Worm (Caenorhabditis elegans) whole organism, late embryonic: ENCODE results near the gene nhr-203.

Experiments
- F13H6.1 ChIP-seq: sonication (generic microtip); optimal IDR thresholded peaks from 2 replicates; lab custom pipeline; 2016; ENCODE audit warnings: missing genetic modification characterization, missing compliant biosample characterization
- ceh-34 ChIP-seq: sonication (generic microtip); optimal IDR thresholded peaks from 2 replicates; lab custom pipeline; 2016; ENCODE audit warnings: mild to moderate bottlenecking, missing genetic modification characterization, missing compliant biosample characterization
- elt-2 ChIP-seq: sonication (generic microtip); optimal IDR thresholded peaks from 2 replicates; lab custom pipeline; 2016; ENCODE audit warnings: missing genetic modification reagents, missing genetic modification characterization, missing compliant biosample characterization
- hlh-15 ChIP-seq: sonication (generic microtip); optimal IDR thresholded peaks from 2 replicates; lab custom pipeline; 2016; ENCODE audit warnings: missing genetic modification characterization, missing compliant biosample characterization
- hlh-30 ChIP-seq: sonication (generic microtip); optimal IDR thresholded peaks from 2 replicates; lab custom pipeline; 2017; ENCODE audit warnings: antibody characterized with exemption, missing genetic modification characterization, missing compliant biosample characterization; ENCODE audit not compliant: insufficient read depth
- nhr-232 ChIP-seq: sonication (generic microtip); optimal IDR thresholded peaks from 2 replicates; lab custom pipeline; 2016; ENCODE audit warnings: missing genetic modification characterization, missing compliant biosample characterization
- pha-2 ChIP-seq: sonication (generic microtip); optimal IDR thresholded peaks from 2 replicates; lab custom pipeline; 2017; ENCODE audit warnings: mild to moderate bottlenecking, missing genetic modification characterization, missing compliant biosample characterization
- pha-4 ChIP-seq: fragments of 150-350 bp; optimal IDR thresholded peaks from 2 replicates; lab custom pipeline; 2018; ENCODE audit warnings: missing biosample characterization, missing genetic modification reagents, missing genetic modification characterization
- pqm-1 ChIP-seq: sonication (generic microtip); optimal IDR thresholded peaks from 2 replicates; lab custom pipeline; 2016; ENCODE audit warnings: missing genetic modification characterization, missing compliant biosample characterization

- no peak for TF ChIP-seq pha-4 (tag; lab: Kevin White, UChicago)
- TF ChIP-seq hlh-15: no peak
- TF ChIP-seq pqm-1 (tag; lab: Kevin White, UChicago): no peak
- TF ChIP-seq hlh-30 (tag; lab: Kevin White, UChicago): no peak
- TF ChIP-seq elt-2 (tag; lab: Kevin White, UChicago): no peak
- no peak for TF ChIP-seq F13H6.1
- no peak for TF ChIP-seq ceh-34 (tag; lab: Kevin White, UChicago)
- TF ChIP-seq pha-2 (tag; lab: Kevin White, UChicago): no peak
- no peak for TF ChIP-seq nhr-232 (tag; lab: Kevin White, UChicago)
These were observed 29.7 kb downstream of the nhr-203 start, which contains the start of gene nhr-106 for ce11 chrV:489320-489719.
